Worm (Caenorhabditis elegans) whole organism, L4 larva: Measurements from ENCODE around the gene R10D12.7.

Source experiments
- F10B5.3 ChIP-seq: sonication (generic microtip); optimal IDR thresholded peaks from 2 replicates; lab custom pipeline; 2016; ENCODE audit warnings: mild to moderate bottlenecking, missing genetic modification characterization, missing compliant biosample characterization
- R02D3.7 ChIP-seq: fragments of 150-350 bp; sonication (generic microtip); optimal IDR thresholded peaks from 3 replicates; lab custom pipeline; 2014; ENCODE audit warnings: missing biosample characterization, missing genetic modification characterization
- hlh-30 ChIP-seq: sonication (generic microtip); optimal IDR thresholded peaks from 2 replicates; lab custom pipeline; 2017; ENCODE audit warnings: antibody characterized with exemption, mild to moderate bottlenecking, missing genetic modification characterization, missing compliant biosample characterization; ENCODE audit not compliant: insufficient read depth
- lin-13 ChIP-seq: fragments of 150-350 bp; optimal IDR thresholded peaks from 2 replicates; lab custom pipeline; 2014; ENCODE audit warnings: missing biosample characterization, missing genetic modification reagents, missing genetic modification characterization
- mdl-1 ChIP-seq, 2 experiments: fragments of 150-350 bp in 1 of 2; sonication (generic microtip) in 1 of 2; optimal IDR thresholded peaks; 2 replicates each; lab custom pipeline; 2014 to 2017; ENCODE audit warnings: missing biosample characterization in 2 of 2, missing genetic modification characterization in 2 of 2
- nhr-11 ChIP-seq: fragments of 150-350 bp; optimal IDR thresholded peaks from 2 replicates; lab custom pipeline; 2014; ENCODE audit warnings: missing biosample characterization, missing genetic modification characterization
- nhr-41 ChIP-seq: fragments of 200-800 bp; sonication (Bioruptor generic); IDR thresholded peaks from 2 replicates; pipeline ENCODE4 v1.3.6; 2022; ENCODE audit warnings: missing genetic modification reagents, missing genetic modification characterization, missing compliant biosample characterization
- snpc-4 ChIP-seq: fragments of 150-350 bp; optimal IDR thresholded peaks from 2 replicates; lab custom pipeline; 2014; ENCODE audit warnings: missing biosample characterization, missing genetic modification characterization
- unc-62 ChIP-seq, 3 experiments: fragments of 150-350 bp in 1 of 3; sonication (generic microtip); optimal IDR thresholded peaks in 2 of 3; peaks in 1 of 3; 1 replicate in 1 of 3; 2 replicates in 2 of 3; lab custom pipeline; 2014 to 2017; ENCODE audit warnings: missing biosample characterization in 3 of 3, missing genetic modification characterization in 3 of 3, missing genetic modification reagents in 3 of 3, missing genotype in 1 of 3
- zfp-3 ChIP-seq: fragments of 200-800 bp; sonication (Bioruptor generic); conservative IDR thresholded peaks from 2 replicates; pipeline ENCODE4 v1.3.6; 2022; ENCODE audit warnings: missing genetic modification reagents, missing genetic modification characterization, missing compliant biosample characterization
- ztf-11 ChIP-seq: fragments of 150-350 bp; optimal IDR thresholded peaks from 2 replicates; lab custom pipeline; 2014; ENCODE audit warnings: missing biosample characterization, missing genetic modification characterization
- ztf-7 ChIP-seq: fragments of 150-350 bp; optimal IDR thresholded peaks from 2 replicates; lab custom pipeline; 2014; ENCODE audit warnings: missing biosample characterization, missing genetic modification characterization

DNA sequence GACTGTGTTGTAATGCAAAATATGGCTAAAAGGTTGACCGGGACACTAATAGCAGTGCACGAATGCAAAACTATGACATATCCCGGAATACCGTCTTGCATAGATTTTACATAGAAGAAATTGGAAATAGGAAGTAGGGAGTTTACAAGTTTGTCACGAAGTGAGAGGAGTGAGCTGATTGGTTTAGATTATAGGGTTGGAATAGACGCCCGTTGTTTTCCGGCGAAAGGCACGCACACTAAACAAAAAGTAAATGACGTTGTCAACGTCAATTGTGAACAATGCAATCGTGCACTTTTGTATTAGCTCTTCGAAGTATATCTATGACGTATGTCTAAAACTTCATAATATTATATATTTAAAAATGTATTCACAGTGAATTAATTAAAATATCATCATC lies 11.1 kb downstream of the R10D12.7 start, which contains the start of gene srh-24:
- TF ChIP-seq zfp-3 (GFP tag; lab: Robert Waterston, UW) (no peak), ztf-7 (tag; lab: Kevin White, UChicago) (no peak), mdl-1 (tag; optimal IDR thresholded peaks at IDR 0.05; lab: Kevin White, UChicago) (no peak), R02D3.7 (tag; lab: Kevin White, UChicago) (no peak), lin-13 (no peak), nhr-11 (tag; lab: Kevin White, UChicago) (no peak), hlh-30 (tag; lab: Kevin White, UChicago) (no peak), ztf-11 (no peak), unc-62 (GFP tag; optimal IDR thresholded peaks at IDR 0.05 in 1 of 2; lab: Kevin White, UChicago) (no peak), unc-62 (tag; optimal IDR thresholded peaks at IDR 0.05; lab: Kevin White, UChicago) (no peak), snpc-4 (no peak), nhr-41 (GFP tag; lab: Robert Waterston, UW) (no peak), F10B5.3 (no peak)
